Worm (Caenorhabditis elegans) whole organism, midembryonic: Measurements from ENCODE around the gene cmd-1.

Source experiments
- T22C8.4 ChIP-seq: fragments of 200-800 bp; sonication (Bioruptor generic); IDR thresholded peaks from 2 replicates; pipeline ENCODE4 v1.3.6; 2022; ENCODE audit warnings: missing genetic modification characterization, missing compliant biosample characterization
- cog-1 ChIP-seq: sonication (generic microtip); optimal IDR thresholded peaks from 2 replicates; lab custom pipeline; 2016; ENCODE audit warnings: missing genetic modification characterization, missing compliant biosample characterization
- flt-1 ChIP-seq: fragments of 200-800 bp; sonication (Bioruptor generic); IDR thresholded peaks from 2 replicates; pipeline ENCODE4 v1.3.6; 2022; ENCODE audit warnings: missing genetic modification characterization, missing compliant biosample characterization
- klf-2 ChIP-seq: fragments of 200-800 bp; sonication (Bioruptor generic); conservative IDR thresholded peaks from 2 replicates; pipeline ENCODE4 v1.3.6; 2022; ENCODE audit warnings: missing genetic modification reagents, missing genetic modification characterization, missing compliant biosample characterization
- med-1 ChIP-seq: sonication (generic microtip); optimal IDR thresholded peaks from 2 replicates; lab custom pipeline; 2017; ENCODE audit warnings: missing genetic modification characterization, mild to moderate bottlenecking, missing compliant biosample characterization, antibody characterized with exemption, missing genetic modification reagents; ENCODE audit not compliant: insufficient read depth
- ref-1 ChIP-seq: fragments of 200-800 bp; sonication (Bioruptor generic); conservative IDR thresholded peaks from 2 replicates; pipeline ENCODE4 v1.3.6; 2022; ENCODE audit warnings: missing genetic modification reagents, missing genetic modification characterization, missing compliant biosample characterization
- tab-1 ChIP-seq: fragments of 200-800 bp; sonication (Bioruptor generic); IDR thresholded peaks from 2 replicates; pipeline ENCODE4 v1.3.6; 2022; ENCODE audit warnings: missing genetic modification characterization, missing compliant biosample characterization
- ztf-23 ChIP-seq: fragments of 200-800 bp; sonication (Bioruptor generic); IDR thresholded peaks from 2 replicates; pipeline ENCODE4 v1.3.6; 2022; ENCODE audit warnings: missing genetic modification reagents, missing genetic modification characterization, missing compliant biosample characterization
- ztf-29 ChIP-seq: fragments of 200-800 bp; sonication (Bioruptor generic); IDR thresholded peaks from 2 replicates; pipeline ENCODE4 v1.3.6; 2022; ENCODE audit warnings: missing genetic modification reagents, missing genetic modification characterization, missing compliant biosample characterization

Gene cmd-1

ce11 chrV:1197064-1197724, 41.1 kb downstream of the cmd-1 start:
- TF ChIP-seq klf-2, result peak; percentile 74
- TF ChIP-seq flt-1 (GFP tag; lab: Robert Waterston, UW), result peak; percentile 79
- peak; percentile 53; the same call in 1 of the 2 replicates for TF ChIP-seq ref-1

ce11 chrV:1199219-1199889, 43.3 kb downstream of the cmd-1 start, which contains the start of gene Y50D4A.6:
TSS of gene Y50D4A.6 (minus strand) at chrV:1199269.
- TF ChIP-seq klf-2, result no peak
- TF ChIP-seq ztf-29 (GFP tag; lab: Robert Waterston, UW), result no peak
- no peak for TF ChIP-seq cog-1
- no peak for TF ChIP-seq med-1 (GFP tag; lab: Kevin White, UChicago)
- TF ChIP-seq ref-1, result no peak
- TF ChIP-seq tab-1 (GFP tag; lab: Robert Waterston, UW), result no peak
- TF ChIP-seq T22C8.4, result no peak
- no peak for TF ChIP-seq ztf-23 (GFP tag; lab: Robert Waterston, UW)
- no peak for TF ChIP-seq flt-1 (GFP tag; lab: Robert Waterston, UW)

ce11 chrV:1201717-1202116, 45.6 kb downstream of the cmd-1 start:
- TF ChIP-seq tab-1 (GFP tag; lab: Robert Waterston, UW), result no peak
- no peak for TF ChIP-seq flt-1 (GFP tag; lab: Robert Waterston, UW)
- TF ChIP-seq cog-1, result no peak
- TF ChIP-seq klf-2, result no peak
- TF ChIP-seq ztf-23 (GFP tag; lab: Robert Waterston, UW), result no peak
- no peak for TF ChIP-seq med-1 (GFP tag; lab: Kevin White, UChicago)
- TF ChIP-seq T22C8.4, result no peak

ce11 chrV:1206971-1207370, 50.9 kb downstream of the cmd-1 start, which contains the start of gene Y50D4A.5:
TSS of gene Y50D4A.5 (plus strand) at chrV:1207307.
- TF ChIP-seq klf-2 (no peak), flt-1 (GFP tag; lab: Robert Waterston, UW) (peak; percentile 39; the same call in 1 of the 2 replicates), ztf-29 (GFP tag; lab: Robert Waterston, UW) (no peak), med-1 (GFP tag; lab: Kevin White, UChicago) (no peak), ztf-23 (GFP tag; lab: Robert Waterston, UW) (0 out of 2 replicates have a peak, but pooled peaks have one; percentile 18), ref-1 (no peak), tab-1 (GFP tag; lab: Robert Waterston, UW) (0 out of 2 replicates have a peak, but pooled peaks have one; percentile 52), cog-1 (no peak), T22C8.4 (peak; percentile 17; the same call in 1 of the 2 replicates)

ce11 chrV:1207589-1207988, 51.5 kb downstream of the cmd-1 start, which contains the start of gene Y50D4A.1:
TSS of gene Y50D4A.1 (plus strand) at chrV:1207889.
- no peak for TF ChIP-seq flt-1 (GFP tag; lab: Robert Waterston, UW)
- no peak for TF ChIP-seq ztf-23 (GFP tag; lab: Robert Waterston, UW)
- TF ChIP-seq ref-1, result no peak
- TF ChIP-seq tab-1 (GFP tag; lab: Robert Waterston, UW), result no peak
- no peak for TF ChIP-seq klf-2
- no peak for TF ChIP-seq med-1 (GFP tag; lab: Kevin White, UChicago)
- TF ChIP-seq ztf-29 (GFP tag; lab: Robert Waterston, UW), result no peak
- no peak for TF ChIP-seq T22C8.4
- no peak for TF ChIP-seq cog-1
